Fruit fly (Drosophila melanogaster): ENCODE results near the gene rg.
A peak's percentile ranks its signal among the peaks of the same experiment; 100 is the strongest.

rg gene

DNA sequence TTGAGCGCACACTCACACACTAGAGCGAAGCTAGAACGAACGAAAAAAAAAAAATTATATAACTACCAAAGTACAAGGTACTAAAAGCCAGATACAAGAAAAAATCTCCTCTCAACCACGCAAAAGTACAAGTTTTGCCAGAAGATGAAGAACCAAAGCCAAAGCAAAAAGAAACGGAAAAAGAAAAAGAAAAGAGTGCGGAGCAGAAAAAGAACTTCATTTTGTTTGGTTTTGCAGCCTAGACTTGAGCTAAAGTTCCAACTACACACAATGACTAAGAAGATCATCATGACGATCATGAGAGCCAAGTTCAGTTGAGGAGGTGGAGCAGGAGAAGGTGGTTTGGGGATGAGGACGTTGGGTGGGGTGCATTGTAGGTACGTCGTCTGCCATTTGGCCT lies 34.5 kb upstream of the rg start (continued):
- no peak for TF ChIP-seq Eip93F (GFP tag; optimal IDR thresholded peaks at IDR 0.05)
- no peak for TF ChIP-seq Ets21C (GFP tag; optimal IDR thresholded peaks at IDR 0.05)
- TF ChIP-seq Hr38 (GFP tag; optimal IDR thresholded peaks at IDR 0.05), result no peak
- peak; percentile 0 for TF ChIP-seq CG3032 (tag; optimal IDR thresholded peaks at IDR 0.05)
- no peak for TF ChIP-seq CG11294 (GFP tag; IDR thresholded peaks at IDR 0.05)
- TF ChIP-seq Met (GFP tag; optimal IDR thresholded peaks at IDR 0.05), result no peak
- no peak for TF ChIP-seq CG6276 (GFP tag; optimal IDR thresholded peaks at IDR 0.05)
- peak; percentile 47 for TF ChIP-seq CG9139 (GFP tag; optimal IDR thresholded peaks at IDR 0.05)
- TF ChIP-seq CG6808 (GFP tag; optimal IDR thresholded peaks at IDR 0.05), result peak; percentile 63
- TF ChIP-seq CG3919 (GFP tag; optimal IDR thresholded peaks at IDR 0.05), result no peak
- no peak for TF ChIP-seq CG6792 (GFP tag; optimal IDR thresholded peaks at IDR 0.05)

DNA sequence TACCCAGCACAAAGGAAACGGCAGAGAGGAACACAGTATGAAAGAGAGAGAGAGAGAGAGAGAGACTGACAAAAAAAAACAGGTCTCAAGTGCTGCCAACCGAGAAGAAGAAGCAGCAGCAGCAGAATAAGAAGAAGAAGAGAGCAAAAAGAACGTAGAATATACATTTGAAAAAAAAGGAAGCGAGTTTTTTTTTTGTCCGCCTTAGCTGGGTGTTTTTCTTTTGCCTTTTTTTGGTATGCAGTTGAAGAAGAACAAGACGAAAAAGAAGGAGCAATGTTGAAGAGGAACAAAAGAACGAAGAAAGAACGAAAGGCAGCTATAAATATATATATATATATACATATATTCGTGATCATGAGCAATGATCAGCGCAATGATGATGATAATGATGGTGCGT lies 32.6 kb upstream of the rg start:
- TF ChIP-seq CG8319 (GFP tag; optimal IDR thresholded peaks at IDR 0.05) (no peak), CG11294 (GFP tag; IDR thresholded peaks at IDR 0.05) (no peak), CG31627 (GFP tag; optimal IDR thresholded peaks at IDR 0.05) (no peak), Gug (GFP tag; IDR thresholded peaks at IDR 0.05) (no peak), CG10631 (GFP tag; optimal IDR thresholded peaks at IDR 0.05) (no peak), salr (GFP tag; optimal IDR thresholded peaks at IDR 0.05) (peak; percentile 24 to 40), ss (GFP tag; optimal IDR thresholded peaks at IDR 0.05) (peak; percentile 78 to 90), eg (GFP tag; IDR thresholded peaks at IDR 0.05) (peak; percentile 60; the same call in 2 of the 3 replicates), esn (GFP tag; optimal IDR thresholded peaks at IDR 0.05) (peak; percentile 18), CG6854 (GFP tag; optimal IDR thresholded peaks at IDR 0.05) (peak; percentile 78), CG16779 (tag; optimal IDR thresholded peaks at IDR 0.05) (peak; percentile 72), Smox (GFP tag; optimal IDR thresholded peaks at IDR 0.05) (peak; percentile 36), Ets21C (GFP tag; optimal IDR thresholded peaks at IDR 0.05) (no peak), Ets96B (tag; optimal IDR thresholded peaks at IDR 0.05) (peak; percentile 69), Sox15 (GFP tag; optimal IDR thresholded peaks at IDR 0.05) (no peak), Met (GFP tag; optimal IDR thresholded peaks at IDR 0.05) (peak; percentile 17), Hr38 (GFP tag; optimal IDR thresholded peaks at IDR 0.05) (no peak), CG7368 (GFP tag; optimal IDR thresholded peaks at IDR 0.05) (peak; percentile 9), svp (GFP tag) (no peak), fd85E (GFP tag; optimal IDR thresholded peaks at IDR 0.05) (no peak), CG6163 (GFP tag; IDR thresholded peaks at IDR 0.05) (peak; percentile 89; the same call in 2 of the 3 replicates), CG11762 (GFP tag; optimal IDR thresholded peaks at IDR 0.05; ENCODE audit: insufficient read depth) (no peak), achi (GFP tag; optimal IDR thresholded peaks at IDR 0.05) (peak; percentile 44), cyc (GFP tag; optimal IDR thresholded peaks at IDR 0.05) (no peak), Eip78C (GFP tag) (peak; percentile 35), CG3032 (tag; optimal IDR thresholded peaks at IDR 0.05) (peak; percentile 54), fd59A (GFP tag; optimal IDR thresholded peaks at IDR 0.05) (peak; percentile 28), CG15336 (GFP tag; IDR thresholded peaks at IDR 0.05) (peak; percentile 47), Eip75B (GFP tag; optimal IDR thresholded peaks at IDR 0.05) (peak; percentile 59), fkh (GFP tag; optimal IDR thresholded peaks at IDR 0.05) (no peak), vri (GFP tag; optimal IDR thresholded peaks at IDR 0.05) (peak; percentile 65), Lpt (GFP tag; optimal IDR thresholded peaks at IDR 0.05) (peak; percentile 70), topi (GFP tag; optimal IDR thresholded peaks at IDR 0.05) (peak; percentile 34), CG3919 (GFP tag; optimal IDR thresholded peaks at IDR 0.05) (peak; percentile 56), CG10669 (GFP tag; optimal IDR thresholded peaks at IDR 0.05) (peak; percentile 68), dsx (GFP tag; optimal IDR thresholded peaks at IDR 0.05; ENCODE audit: poor library complexity, severe bottlenecking) (peak; percentile 20), CG8119 (GFP tag; IDR thresholded peaks at IDR 0.05) (peak; percentile 50; the same call in 2 of the 3 replicates), CG9139 (GFP tag; optimal IDR thresholded peaks at IDR 0.05) (peak; percentile 92), Eip93F (GFP tag; optimal IDR thresholded peaks at IDR 0.05) (peak; percentile 55), CG34406 (GFP tag; optimal IDR thresholded peaks at IDR 0.05) (peak; percentile 34), CG6276 (GFP tag; optimal IDR thresholded peaks at IDR 0.05) (peak; percentile 28), CG11902 (GFP tag; optimal IDR thresholded peaks at IDR 0.05) (no peak), net (GFP tag; optimal IDR thresholded peaks at IDR 0.05) (peak; percentile 44), Hr4 (GFP tag; optimal IDR thresholded peaks at IDR 0.05) (no peak), pdm3 (GFP tag; optimal IDR thresholded peaks at IDR 0.05) (no peak), Sox102F (GFP tag; optimal IDR thresholded peaks at IDR 0.05) (peak; percentile 29), lz (GFP tag; optimal IDR thresholded peaks at IDR 0.05) (no peak), CG6808 (GFP tag; optimal IDR thresholded peaks at IDR 0.05) (peak; percentile 91)
